Worm (Caenorhabditis elegans) whole organism, L4 larva: ENCODE measurements around the gene fln-1.

Experiments
- D1046.2 ChIP-seq: fragments of 200-800 bp; sonication (Bioruptor generic); IDR thresholded peaks from 2 replicates; pipeline ENCODE4 v1.3.6; 2022; ENCODE audit warnings: missing genetic modification characterization, missing compliant biosample characterization
- F10B5.3 ChIP-seq: sonication (generic microtip); optimal IDR thresholded peaks from 2 replicates; lab custom pipeline; 2016; ENCODE audit warnings: mild to moderate bottlenecking, missing genetic modification characterization, missing compliant biosample characterization
- F37D6.2 ChIP-seq: sonication (generic microtip); optimal IDR thresholded peaks from 2 replicates; lab custom pipeline; 2016; ENCODE audit warnings: mild to moderate bottlenecking, missing genetic modification characterization, missing compliant biosample characterization
- F44E2.7 ChIP-seq: fragments of 200-800 bp; sonication (Bioruptor generic); IDR thresholded peaks from 2 replicates; pipeline ENCODE4 v2.1.2; 2022; ENCODE audit warnings: missing genetic modification characterization, missing compliant biosample characterization
- Y75B8A.6 ChIP-seq: fragments of 200-800 bp; sonication (Bioruptor generic); IDR thresholded peaks from 2 replicates; pipeline ENCODE4 v1.3.6; 2022; ENCODE audit warnings: missing genetic modification reagents, missing genetic modification characterization, missing compliant biosample characterization
- aha-1 ChIP-seq: fragments of 150-350 bp; peaks from one replicate; lab custom pipeline; 2014; ENCODE audit warnings: missing biosample characterization, missing genetic modification characterization
- aly-2 ChIP-seq: sonication (generic microtip); optimal IDR thresholded peaks from 2 replicates; lab custom pipeline; 2018; ENCODE audit warnings: missing biosample characterization, missing genetic modification characterization
- ama-1 ChIP-seq: fragments of 150-350 bp; optimal IDR thresholded peaks from 2 replicates; lab custom pipeline; 2014; ENCODE audit warnings: inconsistent platforms, mixed read lengths
- attf-4 ChIP-seq: sonication (generic microtip); optimal IDR thresholded peaks from 3 replicates; lab custom pipeline; 2017; ENCODE audit warnings: missing biosample characterization, missing genetic modification characterization
- ceh-62 ChIP-seq: sonication (generic microtip); optimal IDR thresholded peaks from 2 replicates; lab custom pipeline; 2017; ENCODE audit warnings: missing biosample characterization, missing genetic modification characterization
- ceh-82 ChIP-seq: sonication (generic microtip); optimal IDR thresholded peaks from 2 replicates; lab custom pipeline; 2017; ENCODE audit warnings: missing biosample characterization, missing genetic modification characterization
- ces-1 ChIP-seq: fragments of 150-350 bp; sonication (generic microtip); optimal IDR thresholded peaks from 4 replicates; lab custom pipeline; 2014; ENCODE audit warnings: missing biosample characterization, missing genetic modification reagents, missing genetic modification characterization
- daf-12 ChIP-seq: fragments of 150-350 bp; optimal IDR thresholded peaks from 2 replicates; lab custom pipeline; 2014; ENCODE audit warnings: missing biosample characterization, missing genetic modification reagents, missing genetic modification characterization
- daf-16 ChIP-seq, 3 experiments: sonication (generic microtip); optimal IDR thresholded peaks; 2 replicates each; lab custom pipeline; 2016 to 2017; ENCODE audit warnings: missing genetic modification characterization in 3 of 3, missing genetic modification reagents in 3 of 3, mild to moderate bottlenecking in 2 of 3, missing compliant biosample characterization in 2 of 3, missing biosample characterization in 1 of 3, moderate library complexity in 1 of 3
- daf-8 ChIP-seq: fragments of 200-800 bp; sonication (Bioruptor generic); IDR thresholded peaks from 2 replicates; pipeline ENCODE4 v1.3.6; 2022; ENCODE audit warnings: missing genetic modification characterization, missing compliant biosample characterization
- duxl-1 ChIP-seq: sonication (generic microtip); optimal IDR thresholded peaks from 2 replicates; lab custom pipeline; 2016; ENCODE audit warnings: mild to moderate bottlenecking, missing genetic modification characterization, moderate library complexity, missing compliant biosample characterization; ENCODE audit not compliant: poor library complexity
- dve-1 ChIP-seq: sonication (generic microtip); optimal IDR thresholded peaks from 2 replicates; lab custom pipeline; 2017; ENCODE audit warnings: antibody characterized with exemption, mild to moderate bottlenecking, missing genetic modification characterization, missing compliant biosample characterization; ENCODE audit not compliant: insufficient read depth
- egl-43 ChIP-seq: fragments of 200-800 bp; sonication (Bioruptor generic); IDR thresholded peaks from 2 replicates; pipeline ENCODE4 v1.3.6; 2022; ENCODE audit warnings: missing genetic modification reagents, missing genetic modification characterization, missing compliant biosample characterization
- hlh-11 ChIP-seq: fragments of 200-800 bp; sonication (Bioruptor generic); optimal IDR thresholded peaks from 2 replicates; lab custom pipeline; 2018; ENCODE audit warnings: mild to moderate bottlenecking, missing genetic modification characterization, missing compliant biosample characterization
- hlh-30 ChIP-seq: sonication (generic microtip); optimal IDR thresholded peaks from 2 replicates; lab custom pipeline; 2017; ENCODE audit warnings: antibody characterized with exemption, mild to moderate bottlenecking, missing genetic modification characterization, missing compliant biosample characterization; ENCODE audit not compliant: insufficient read depth
- lim-7 ChIP-seq: fragments of 200-800 bp; sonication (Bioruptor generic); IDR thresholded peaks from 2 replicates; pipeline ENCODE4 v1.3.6; 2022; ENCODE audit warnings: missing genetic modification characterization, missing compliant biosample characterization
- lin-15B ChIP-seq: fragments of 150-350 bp; sonication (generic microtip); optimal IDR thresholded peaks from 3 replicates; lab custom pipeline; 2014; ENCODE audit warnings: missing biosample characterization, missing genetic modification characterization
- lin-39 ChIP-seq: fragments of 150-350 bp; optimal IDR thresholded peaks from 2 replicates; lab custom pipeline; 2014; ENCODE audit warnings: missing biosample characterization, missing genetic modification reagents, missing genetic modification characterization
- lsy-2 ChIP-seq, 2 experiments: fragments of 150-350 bp in 1 of 2; sonication (generic microtip) in 1 of 2; optimal IDR thresholded peaks; 2 replicates each; lab custom pipeline; 2014 to 2017; ENCODE audit warnings: missing biosample characterization in 2 of 2, missing genetic modification characterization in 2 of 2
- madf-9 ChIP-seq: fragments of 200-800 bp; sonication (Bioruptor generic); conservative IDR thresholded peaks from 2 replicates; pipeline ENCODE4 v1.3.6; 2022; ENCODE audit warnings: missing genetic modification reagents, missing genetic modification characterization, missing compliant biosample characterization
- mdl-1 ChIP-seq, 2 experiments: fragments of 150-350 bp in 1 of 2; sonication (generic microtip) in 1 of 2; optimal IDR thresholded peaks; 2 replicates each; lab custom pipeline; 2014 to 2017; ENCODE audit warnings: missing biosample characterization in 2 of 2, missing genetic modification characterization in 2 of 2
- mdt-29 ChIP-seq: fragments of 200-800 bp; sonication (Bioruptor generic); IDR thresholded peaks from 2 replicates; pipeline ENCODE4 v1.3.6; 2022; ENCODE audit warnings: missing genetic modification reagents, missing genetic modification characterization, missing compliant biosample characterization
- mes-2 ChIP-seq: sonication (generic microtip); optimal IDR thresholded peaks from 2 replicates; lab custom pipeline; 2016; ENCODE audit warnings: missing genotype, mild to moderate bottlenecking, missing genetic modification characterization, missing compliant biosample characterization; ENCODE audit not compliant: poor library complexity, severe bottlenecking
- mxl-3 ChIP-seq: fragments of 200-800 bp; sonication (Bioruptor generic); optimal IDR thresholded peaks from 2 replicates; lab custom pipeline; 2018; ENCODE audit warnings: mild to moderate bottlenecking, missing genetic modification characterization, missing compliant biosample characterization
- nhr-237 ChIP-seq: sonication (generic microtip); optimal IDR thresholded peaks from 2 replicates; lab custom pipeline; 2017; ENCODE audit warnings: missing biosample characterization, missing genetic modification characterization
- nhr-6 ChIP-seq: fragments of 150-350 bp; optimal IDR thresholded peaks from 2 replicates; lab custom pipeline; 2014; ENCODE audit warnings: missing biosample characterization, missing genetic modification characterization
- nhr-76 ChIP-seq: fragments of 150-350 bp; optimal IDR thresholded peaks from 2 replicates; lab custom pipeline; 2014; ENCODE audit warnings: missing biosample characterization, missing genetic modification characterization
- pha-4 ChIP-seq, 2 experiments: fragments of 150-350 bp in 1 of 2; fragments of 200-800 bp in 1 of 2; sonication (Bioruptor generic) in 1 of 2; IDR thresholded peaks in 1 of 2; optimal IDR thresholded peaks in 1 of 2; 2 replicates each; pipeline versions ENCODE4 v1.3.6 to Lab custom; 2014 to 2022; ENCODE audit warnings: missing genetic modification characterization in 2 of 2, missing genetic modification reagents in 2 of 2, missing biosample characterization in 1 of 2, missing compliant biosample characterization in 1 of 2
- pqm-1 ChIP-seq: sonication (generic microtip); optimal IDR thresholded peaks from 2 replicates; lab custom pipeline; 2017; ENCODE audit warnings: missing biosample characterization, missing genetic modification characterization
- saeg-2 ChIP-seq: fragments of 200-800 bp; sonication (Bioruptor generic); IDR thresholded peaks from 2 replicates; pipeline ENCODE4 v1.3.6; 2022; ENCODE audit warnings: missing genetic modification reagents, missing genetic modification characterization, missing compliant biosample characterization
- set-16 ChIP-seq: fragments of 200-800 bp; sonication (Bioruptor generic); IDR thresholded peaks from 2 replicates; pipeline ENCODE4 v1.3.6; 2022; ENCODE audit warnings: missing genetic modification reagents, missing genetic modification characterization, missing compliant biosample characterization
- snpc-1.2 ChIP-seq: fragments of 200-800 bp; sonication (Bioruptor generic); IDR thresholded peaks from 2 replicates; pipeline ENCODE4 v1.3.6; 2022; ENCODE audit warnings: missing genetic modification reagents, missing genetic modification characterization, missing compliant biosample characterization
- snpc-4 ChIP-seq: fragments of 150-350 bp; optimal IDR thresholded peaks from 2 replicates; lab custom pipeline; 2014; ENCODE audit warnings: missing biosample characterization, missing genetic modification characterization
- spr-3 ChIP-seq: fragments of 200-800 bp; sonication (Bioruptor generic); optimal IDR thresholded peaks from 2 replicates; lab custom pipeline; 2018; ENCODE audit warnings: mild to moderate bottlenecking, missing genetic modification characterization, missing compliant biosample characterization
- tra-1 ChIP-seq: fragments of 200-800 bp; sonication (Bioruptor generic); IDR thresholded peaks from 2 replicates; pipeline ENCODE4 v1.3.6; 2022; ENCODE audit warnings: missing genetic modification reagents, missing genetic modification characterization, missing compliant biosample characterization
- unc-39 ChIP-seq: sonication (generic microtip); optimal IDR thresholded peaks from 2 replicates; lab custom pipeline; 2017; ENCODE audit warnings: missing biosample characterization, missing genetic modification characterization
- unc-62 ChIP-seq, 3 experiments: fragments of 150-350 bp in 1 of 3; sonication (generic microtip); optimal IDR thresholded peaks in 2 of 3; peaks in 1 of 3; 1 replicate in 1 of 3; 2 replicates in 2 of 3; lab custom pipeline; 2014 to 2017; ENCODE audit warnings: missing biosample characterization in 3 of 3, missing genetic modification characterization in 3 of 3, missing genetic modification reagents in 3 of 3, missing genotype in 1 of 3
- zag-1 ChIP-seq: fragments of 150-350 bp; optimal IDR thresholded peaks from 2 replicates; lab custom pipeline; 2014; ENCODE audit warnings: missing biosample characterization, missing genetic modification characterization
- zfp-3 ChIP-seq: fragments of 200-800 bp; sonication (Bioruptor generic); conservative IDR thresholded peaks from 2 replicates; pipeline ENCODE4 v1.3.6; 2022; ENCODE audit warnings: missing genetic modification reagents, missing genetic modification characterization, missing compliant biosample characterization
- zip-2 ChIP-seq: fragments of 150-350 bp; optimal IDR thresholded peaks from 2 replicates; lab custom pipeline; 2014; ENCODE audit warnings: missing biosample characterization, missing genetic modification characterization

The fln-1 gene

ce11 chrIV:420686-421085, 44.9 kb upstream of the fln-1 start:
- TF ChIP-seq mdl-1 (tag; optimal IDR thresholded peaks at IDR 0.05; lab: Kevin White, UChicago) (no peak), unc-62 (GFP tag; optimal IDR thresholded peaks at IDR 0.05 in 1 of 2; lab: Kevin White, UChicago) (no peak), unc-62 (tag; optimal IDR thresholded peaks at IDR 0.05; lab: Kevin White, UChicago) (no peak), lin-39 (tag; lab: Kevin White, UChicago) (no peak), egl-43 (GFP tag; lab: Robert Waterston, UW) (0 out of 2 replicates have a peak, but pooled peaks have one; percentile 38)

ce11 chrIV:419674-420073, 43.9 kb upstream of the fln-1 start, which contains the start of gene eri-1:
Gene eri-1, minus strand, starts transcription at chrIV:419958.
- TF ChIP-seq hlh-30 (tag; lab: Kevin White, UChicago), result no peak
- TF ChIP-seq hlh-11 (tag; lab: Kevin White, UChicago), result no peak
- TF ChIP-seq Y75B8A.6 (GFP tag; lab: Robert Waterston, UW), result no peak
- TF ChIP-seq pqm-1, result no peak
- no peak for TF ChIP-seq lim-7 (GFP tag; lab: Robert Waterston, UW)
- TF ChIP-seq mdt-29 (GFP tag; lab: Robert Waterston, UW), result 0 out of 2 replicates have a peak, but pooled peaks have one; percentile 12
- peak; percentile 6 for TF ChIP-seq ama-1
- TF ChIP-seq nhr-6 (tag; lab: Kevin White, UChicago), result no peak
- TF ChIP-seq mes-2, result peak; percentile 0
- peak; percentile 13 for TF ChIP-seq aha-1 (tag; lab: Kevin White, UChicago)
- TF ChIP-seq attf-4 (tag; lab: Kevin White, UChicago), result no peak
- peak; percentile 24; the same call in 1 of the 2 replicates for TF ChIP-seq snpc-1.2 (GFP tag; lab: Robert Waterston, UW)

DNA sequence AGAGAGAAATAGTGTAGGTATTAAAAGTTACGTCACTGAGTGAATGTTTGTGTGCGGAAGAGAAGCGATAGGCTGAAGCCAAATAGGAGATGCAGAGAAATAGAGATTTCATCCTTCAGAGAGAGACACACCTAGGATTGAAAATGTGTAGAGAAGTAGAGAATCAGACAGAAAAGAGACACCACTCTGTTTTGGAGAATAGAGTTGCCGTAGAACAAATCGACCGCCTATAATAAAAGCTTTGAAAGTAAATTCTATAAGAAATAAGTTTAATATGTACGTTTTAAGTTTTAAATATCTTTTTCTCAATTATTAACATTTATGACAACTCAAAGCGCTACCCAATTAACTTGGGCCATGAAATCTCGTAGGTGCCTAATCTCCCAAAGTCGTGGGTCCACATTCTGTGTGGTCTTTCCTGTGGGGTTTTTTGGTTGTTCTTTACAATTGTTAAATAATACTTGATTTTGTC, 34.6 kb upstream of the fln-1 start, which contains the start of gene T07A9.12:
TSS of gene T07A9.12 (plus strand) at position 448 of the 472 bp plus-strand sequence.
- TF ChIP-seq nhr-237 (tag; lab: Kevin White, UChicago) (no peak), F37D6.2 (tag; lab: Kevin White, UChicago) (peak; percentile 12), snpc-1.2 (GFP tag; lab: Robert Waterston, UW) (no peak), tra-1 (GFP tag; lab: Robert Waterston, UW) (no peak), nhr-76 (tag; lab: Kevin White, UChicago) (no peak), nhr-6 (tag; lab: Kevin White, UChicago) (peak; percentile 66), ceh-82 (tag; lab: Kevin White, UChicago) (no peak), attf-4 (tag; lab: Kevin White, UChicago) (no peak), dve-1 (tag; lab: Kevin White, UChicago) (peak; percentile 97), lin-15B (tag; lab: Kevin White, UChicago) (no peak), zag-1 (tag; lab: Kevin White, UChicago) (no peak), ceh-62 (tag; lab: Kevin White, UChicago) (no peak), zfp-3 (no peak), set-16 (no peak), daf-8 (GFP tag; lab: Robert Waterston, UW) (no peak), unc-39 (tag; lab: Kevin White, UChicago) (no peak), unc-62 (GFP tag; optimal IDR thresholded peaks at IDR 0.05 in 1 of 2; lab: Kevin White, UChicago) (peak in 1 of 2 experiments; percentile 9), unc-62 (tag; optimal IDR thresholded peaks at IDR 0.05; lab: Kevin White, UChicago) (no peak), saeg-2 (GFP tag; lab: Robert Waterston, UW) (no peak), D1046.2 (GFP tag; lab: Robert Waterston, UW) (no peak), hlh-30 (tag; lab: Kevin White, UChicago) (peak; percentile 47), mxl-3 (GFP tag; lab: Kevin White, UChicago) (no peak), F44E2.7 (GFP tag; lab: Robert Waterston, UW) (no peak), aly-2 (tag; lab: Kevin White, UChicago) (no peak), zip-2 (tag; lab: Kevin White, UChicago) (no peak), ces-1 (no peak), madf-9 (GFP tag; lab: Robert Waterston, UW) (no peak), pha-4 (GFP tag; IDR thresholded peaks at IDR 0.05; lab: Robert Waterston, UW) (peak; percentile 39; the same call in 1 of the 2 replicates), pha-4 (tag; optimal IDR thresholded peaks at IDR 0.05; lab: Kevin White, UChicago) (peak; percentile 18), spr-3 (GFP tag; lab: Kevin White, UChicago) (no peak), daf-12 (no peak), daf-16 (GFP tag; optimal IDR thresholded peaks at IDR 0.05; lab: Kevin White, UChicago) (no peak), daf-16 (tag; optimal IDR thresholded peaks at IDR 0.05; lab: Kevin White, UChicago) (peak; percentile 42), lsy-2 (tag; optimal IDR thresholded peaks at IDR 0.05; lab: Kevin White, UChicago) (peak; percentile 37 to 79), F10B5.3 (no peak), duxl-1 (tag; lab: Kevin White, UChicago) (peak; percentile 55), snpc-4 (no peak)
